Worm (Caenorhabditis elegans) whole organism, late embryonic: ENCODE data around the gene glr-5.

ENCODE experiments used
- ceh-14 ChIP-seq: sonication (generic microtip); optimal IDR thresholded peaks from 2 replicates; lab custom pipeline; 2016; ENCODE audit warnings: missing genotype, missing genetic modification characterization, missing compliant biosample characterization
- ceh-18 ChIP-seq: sonication (generic microtip); optimal IDR thresholded peaks from 2 replicates; lab custom pipeline; 2016; ENCODE audit warnings: missing genetic modification characterization, missing compliant biosample characterization
- pag-3 ChIP-seq: sonication (generic microtip); optimal IDR thresholded peaks from 2 replicates; lab custom pipeline; 2016; ENCODE audit warnings: missing compliant biosample characterization, missing genetic modification characterization, borderline replicate concordance
- pha-4 ChIP-seq: fragments of 150-350 bp; optimal IDR thresholded peaks from 2 replicates; lab custom pipeline; 2018; ENCODE audit warnings: missing biosample characterization, missing genetic modification reagents, missing genetic modification characterization

- TF ChIP-seq pha-4 (tag; lab: Kevin White, UChicago) (no peak), pag-3 (no peak), ceh-18 (tag; lab: Kevin White, UChicago) (no peak), ceh-14 (no peak)
Observed at ce11 chrV:8683787-8684186, 32.5 kb upstream of the glr-5 start.
